Worm (Caenorhabditis elegans): ENCODE measurements around the gene grl-2.

ce11 chrV:12939434-12939833 lies 5.4 kb upstream of the grl-2 start, which contains the start of gene T16G1.5:
- no peak for TF ChIP-seq nhr-11 (tag; optimal IDR thresholded peaks at IDR 0.05)
- TF ChIP-seq lin-13 (GFP tag; optimal IDR thresholded peaks at IDR 0.05), result no peak
- no peak for TF ChIP-seq unc-55 (GFP tag; optimal IDR thresholded peaks at IDR 0.05)
- TF ChIP-seq aly-2 (tag; optimal IDR thresholded peaks at IDR 0.05), result no peak
- TF ChIP-seq unc-39 (tag; optimal IDR thresholded peaks at IDR 0.05), result no peak
- TF ChIP-seq nhr-6 (tag; optimal IDR thresholded peaks at IDR 0.05), result no peak
- no peak for TF ChIP-seq nhr-10 (tag; optimal IDR thresholded peaks at IDR 0.05)
- no peak for TF ChIP-seq mbf-1 (tag; optimal IDR thresholded peaks at IDR 0.05)
- no peak for TF ChIP-seq ZK546.5 (tag; optimal IDR thresholded peaks at IDR 0.05)
- no peak for TF ChIP-seq zag-1 (tag; optimal IDR thresholded peaks at IDR 0.05)
- TF ChIP-seq crh-2 (tag; optimal IDR thresholded peaks at IDR 0.05), result no peak
- TF ChIP-seq ceh-82 (tag; optimal IDR thresholded peaks at IDR 0.05), result no peak
- no peak for TF ChIP-seq R02D3.7 (tag; optimal IDR thresholded peaks at IDR 0.05)
